Worm (Caenorhabditis elegans) whole organism, midembryonic: Measurements from ENCODE around the gene duo-1.

Experiments used
- cog-1 ChIP-seq: sonication (generic microtip); optimal IDR thresholded peaks from 2 replicates; lab custom pipeline; 2016; ENCODE audit warnings: missing genetic modification characterization, missing compliant biosample characterization
- klf-2 ChIP-seq: fragments of 200-800 bp; sonication (Bioruptor generic); conservative IDR thresholded peaks from 2 replicates; pipeline ENCODE4 v1.3.6; 2022; ENCODE audit warnings: missing genetic modification reagents, missing genetic modification characterization, missing compliant biosample characterization
- med-1 ChIP-seq: sonication (generic microtip); optimal IDR thresholded peaks from 2 replicates; lab custom pipeline; 2017; ENCODE audit warnings: missing genetic modification characterization, mild to moderate bottlenecking, missing compliant biosample characterization, antibody characterized with exemption, missing genetic modification reagents; ENCODE audit not compliant: insufficient read depth
- ref-1 ChIP-seq: fragments of 200-800 bp; sonication (Bioruptor generic); conservative IDR thresholded peaks from 2 replicates; pipeline ENCODE4 v1.3.6; 2022; ENCODE audit warnings: missing genetic modification reagents, missing genetic modification characterization, missing compliant biosample characterization

- TF ChIP-seq ref-1 (GFP tag; lab: Robert Waterston, UW) (no peak), med-1 (no peak), klf-2 (GFP tag; lab: Robert Waterston, UW) (no peak), cog-1 (tag; lab: Kevin White, UChicago) (no peak)
Observed at ce11 chrV:11517789-11518188, 36.6 kb upstream of the duo-1 start, which contains the start of gene C55A6.4.
